Worm (Caenorhabditis elegans) whole organism, L2 larva: Measurements from ENCODE around the gene K05G3.2.

Source experiments
- fos-1 ChIP-seq: fragments of 150-350 bp; optimal IDR thresholded peaks from 2 replicates; lab custom pipeline; 2014; ENCODE audit warnings: missing biosample characterization, missing genetic modification characterization
- lin-11 ChIP-seq: fragments of 150-350 bp; sonication (generic microtip); optimal IDR thresholded peaks from 2 replicates; lab custom pipeline; 2014; ENCODE audit warnings: missing biosample characterization, missing genetic modification characterization, inconsistent platforms, mixed read lengths
- snpc-4 ChIP-seq: fragments of 150-350 bp; optimal IDR thresholded peaks from 2 replicates; lab custom pipeline; 2014; ENCODE audit warnings: missing biosample characterization, missing genetic modification characterization
- zag-1 ChIP-seq: fragments of 150-350 bp; optimal IDR thresholded peaks from 2 replicates; lab custom pipeline; 2014; ENCODE audit warnings: missing biosample characterization, missing genetic modification characterization

ce11 chrX:16461319-16461718 lies 33.4 kb upstream of the K05G3.2 start:
- no peak for TF ChIP-seq lin-11 (tag; lab: Kevin White, UChicago)
- TF ChIP-seq fos-1 (tag; lab: Kevin White, UChicago) = no peak
- TF ChIP-seq snpc-4 (tag; lab: Kevin White, UChicago) = no peak
- TF ChIP-seq zag-1 (tag; lab: Kevin White, UChicago) = no peak
